Fruit fly (Drosophila melanogaster) whole organism, embryonic: ENCODE data around the gene mxc.

Experiments used
- Atf-2 ChIP-seq: fragments of 200-800 bp; sonication (Bioruptor generic); optimal IDR thresholded peaks from 2 replicates; lab custom pipeline; 2016; ENCODE audit warnings: missing biosample characterization, missing genetic modification characterization
- Atf6 ChIP-seq: fragments of 200-800 bp; sonication (Bioruptor generic); IDR thresholded peaks from 2 replicates; pipeline ENCODE4 v1.3.6; 2022; ENCODE audit warnings: missing biosample characterization, missing genetic modification characterization
- B-H2 ChIP-seq: fragments of 200-800 bp; sonication (Bioruptor generic); optimal IDR thresholded peaks from 2 replicates; lab custom pipeline; 2018; ENCODE audit warnings: missing biosample characterization, mild to moderate bottlenecking, missing genetic modification characterization
- CG12071 ChIP-seq: fragments of 200-800 bp; sonication (Bioruptor generic); optimal IDR thresholded peaks from 3 replicates; lab custom pipeline; 2018; ENCODE audit warnings: missing biosample characterization, mild to moderate bottlenecking, missing genetic modification characterization
- CG12299 ChIP-seq: fragments of 200-800 bp; sonication (Bioruptor generic); optimal IDR thresholded peaks from 2 replicates; lab custom pipeline; 2018; ENCODE audit warnings: missing biosample characterization, mild to moderate bottlenecking, missing genetic modification characterization
- CG12659 ChIP-seq: fragments of 200-800 bp; sonication (Bioruptor generic); optimal IDR thresholded peaks from 3 replicates; lab custom pipeline; 2017; ENCODE audit warnings: mild to moderate bottlenecking, missing biosample characterization, missing genetic modification reagents, missing genetic modification characterization
- CG13624 ChIP-seq: fragments of 200-800 bp; sonication (Bioruptor generic); optimal IDR thresholded peaks from 2 replicates; lab custom pipeline; 2016; ENCODE audit warnings: missing biosample characterization, missing genetic modification characterization
- CG13894 ChIP-seq: fragments of 200-800 bp; sonication (Bioruptor generic); optimal IDR thresholded peaks from 3 replicates; lab custom pipeline; 2018; ENCODE audit warnings: missing biosample characterization, mild to moderate bottlenecking, missing genetic modification characterization, moderate library complexity
- CG15479 ChIP-seq: fragments of 200-800 bp; sonication (Bioruptor generic); optimal IDR thresholded peaks from 3 replicates; lab custom pipeline; 2019; ENCODE audit warnings: missing biosample characterization, mild to moderate bottlenecking, missing genetic modification characterization, moderate library complexity
- CG1603 ChIP-seq: fragments of 200-800 bp; sonication (Bioruptor generic); optimal IDR thresholded peaks from 2 replicates; lab custom pipeline; 2019; ENCODE audit warnings: missing biosample characterization, mild to moderate bottlenecking, missing genetic modification characterization, moderate library complexity
- CG18619 ChIP-seq: fragments of 200-800 bp; sonication (Bioruptor generic); optimal IDR thresholded peaks from 3 replicates; lab custom pipeline; 2017; ENCODE audit warnings: missing biosample characterization, mild to moderate bottlenecking, missing genetic modification characterization
- CG2875 ChIP-seq: fragments of 200-800 bp; sonication (Bioruptor generic); optimal IDR thresholded peaks from 2 replicates; lab custom pipeline; 2017; ENCODE audit warnings: missing biosample characterization, mild to moderate bottlenecking, missing genetic modification characterization, missing genetic modification reagents
- CG30020 ChIP-seq: fragments of 200-800 bp; optimal IDR thresholded peaks from 2 replicates; lab custom pipeline; 2019; ENCODE audit warnings: missing biosample characterization, mild to moderate bottlenecking, missing genetic modification characterization, moderate library complexity
- CG4360 ChIP-seq: fragments of 200-800 bp; sonication (Bioruptor generic); IDR thresholded peaks from 2 replicates; pipeline ENCODE4 v1.3.6; 2022; ENCODE audit warnings: missing biosample characterization, missing genetic modification characterization
- CG4707 ChIP-seq: fragments of 200-800 bp; sonication (Bioruptor generic); optimal IDR thresholded peaks from 2 replicates; lab custom pipeline; 2018; ENCODE audit warnings: missing biosample characterization, mild to moderate bottlenecking, missing genetic modification characterization, moderate library complexity
- CG4820 ChIP-seq: fragments of 200-800 bp; sonication (Bioruptor generic); optimal IDR thresholded peaks from 3 replicates; lab custom pipeline; 2016; ENCODE audit warnings: missing biosample characterization, missing genetic modification characterization
- CG4854 ChIP-seq: fragments of 200-800 bp; sonication (Bioruptor generic); optimal IDR thresholded peaks from 2 replicates; lab custom pipeline; 2016; ENCODE audit warnings: missing biosample characterization, missing genetic modification characterization, inconsistent platforms
- CG6175 ChIP-seq: fragments of 200-800 bp; sonication (Bioruptor generic); IDR thresholded peaks from 3 replicates; pipeline ENCODE4 v1.3.6; 2022; ENCODE audit warnings: missing biosample characterization, missing genetic modification characterization
- CG7357 ChIP-seq: fragments of 200-800 bp; sonication (Bioruptor generic); IDR thresholded peaks from 3 replicates; pipeline ENCODE4 v1.3.6; 2022; ENCODE audit warnings: missing biosample characterization, missing genetic modification characterization
- CG7745 ChIP-seq: fragments of 200-800 bp; sonication (Bioruptor generic); optimal IDR thresholded peaks from 2 replicates; lab custom pipeline; 2018; ENCODE audit warnings: missing biosample characterization, mild to moderate bottlenecking, missing genetic modification characterization, moderate library complexity
- CG7928 ChIP-seq: fragments of 200-800 bp; sonication (Bioruptor generic); optimal IDR thresholded peaks from 2 replicates; lab custom pipeline; 2017; ENCODE audit warnings: missing biosample characterization, mild to moderate bottlenecking, missing genetic modification characterization
- CG9876 ChIP-seq: fragments of 200-800 bp; sonication (Bioruptor generic); optimal IDR thresholded peaks from 2 replicates; lab custom pipeline; 2016; ENCODE audit warnings: missing biosample characterization, missing genetic modification characterization
- E2f2 ChIP-seq: fragments of 200-800 bp; sonication (Bioruptor generic); IDR thresholded peaks from 2 replicates; pipeline ENCODE4 v1.3.6; 2022; ENCODE audit warnings: missing biosample characterization, missing genetic modification characterization
- Hmr ChIP-seq: fragments of 200-800 bp; sonication (Bioruptor generic); optimal IDR thresholded peaks from 3 replicates; lab custom pipeline; 2017; ENCODE audit warnings: mild to moderate bottlenecking, missing biosample characterization, missing genetic modification reagents, missing genetic modification characterization
- Med ChIP-seq: fragments of 200-800 bp; sonication (Bioruptor generic); peaks from one replicate; lab custom pipeline; 2016; ENCODE audit warnings: missing biosample characterization, missing genetic modification characterization, mild to moderate bottlenecking, inconsistent platforms, moderate library complexity
- NK7.1 ChIP-seq: fragments of 200-800 bp; sonication (Bioruptor generic); optimal IDR thresholded peaks from 3 replicates; lab custom pipeline; 2016; ENCODE audit warnings: missing biosample characterization, missing genetic modification characterization
- Oaz ChIP-seq: fragments of 200-800 bp; sonication (Bioruptor generic); IDR thresholded peaks from 2 replicates; pipeline ENCODE4 v1.3.6; 2022; ENCODE audit warnings: missing biosample characterization, missing genetic modification characterization
- PHDP ChIP-seq: fragments of 200-800 bp; sonication (Bioruptor generic); optimal IDR thresholded peaks from 3 replicates; lab custom pipeline; 2018; ENCODE audit warnings: missing biosample characterization, mild to moderate bottlenecking, missing genetic modification characterization, moderate library complexity
- Scr ChIP-seq: fragments of 200-800 bp; sonication (Bioruptor generic); IDR thresholded peaks from 2 replicates; pipeline ENCODE4 v1.3.6; 2022; ENCODE audit warnings: missing biosample characterization, missing genetic modification characterization; ENCODE audit not compliant: partially characterized antibody
- Spps ChIP-seq: fragments of 200-800 bp; sonication (Bioruptor generic); optimal IDR thresholded peaks from 2 replicates; lab custom pipeline; 2018; ENCODE audit warnings: missing biosample characterization, mild to moderate bottlenecking, missing genetic modification characterization
- Sry-δ ChIP-seq: fragments of 200-800 bp; sonication (Bioruptor generic); optimal IDR thresholded peaks from 2 replicates; lab custom pipeline; 2016; ENCODE audit warnings: missing biosample characterization, missing genetic modification characterization
- Usf ChIP-seq: fragments of 200-800 bp; sonication (Bioruptor generic); optimal IDR thresholded peaks from 2 replicates; lab custom pipeline; 2017; ENCODE audit warnings: missing genotype, missing biosample characterization, missing genetic modification characterization
- ap ChIP-seq: fragments of 200-800 bp; sonication (Bioruptor generic); IDR thresholded peaks from 2 replicates; pipeline ENCODE4 v1.3.6; 2022; ENCODE audit warnings: missing biosample characterization, missing genetic modification characterization
- br ChIP-seq: fragments of >200 bp; optimal IDR thresholded peaks from 2 replicates; lab custom pipeline; 2017
- cas ChIP-seq: fragments of 200-800 bp; sonication (Bioruptor generic); IDR thresholded peaks from 2 replicates; pipeline ENCODE4 v1.3.6; 2022; ENCODE audit warnings: missing biosample characterization, missing genetic modification characterization
- dysf ChIP-seq: fragments of 200-800 bp; sonication (Bioruptor generic); IDR thresholded peaks from 3 replicates; pipeline ENCODE4 v1.3.6; 2022; ENCODE audit warnings: missing biosample characterization, missing genetic modification characterization
- gem ChIP-seq: fragments of 200-800 bp; sonication (Bioruptor generic); optimal IDR thresholded peaks from 2 replicates; lab custom pipeline; 2019; ENCODE audit warnings: missing biosample characterization, mild to moderate bottlenecking, missing genetic modification characterization, moderate library complexity
- grau ChIP-seq: fragments of 200-800 bp; optimal IDR thresholded peaks from 3 replicates; lab custom pipeline; 2019; ENCODE audit warnings: missing biosample characterization, mild to moderate bottlenecking, missing genetic modification characterization, moderate library complexity
- grn ChIP-seq: fragments of 200-800 bp; sonication (Bioruptor generic); optimal IDR thresholded peaks from 3 replicates; lab custom pipeline; 2017; ENCODE audit warnings: missing biosample characterization, missing genetic modification characterization
- gro ChIP-seq: fragments of 200-800 bp; sonication (Bioruptor generic); optimal IDR thresholded peaks from 2 replicates; lab custom pipeline; 2016; ENCODE audit warnings: missing biosample characterization, missing genetic modification characterization
- h ChIP-seq: fragments of >200 bp; optimal IDR thresholded peaks from 2 replicates; lab custom pipeline; 2017
- her ChIP-seq: fragments of 200-800 bp; sonication (Bioruptor generic); optimal IDR thresholded peaks from 2 replicates; lab custom pipeline; 2016; ENCODE audit warnings: missing biosample characterization, missing genetic modification characterization
- hkb ChIP-seq, 2 experiments: fragments of 200-800 bp in 1 of 2; fragments of >200 bp in 1 of 2; sonication (Bioruptor generic) in 1 of 2; IDR thresholded peaks in 1 of 2; optimal IDR thresholded peaks in 1 of 2; 2 replicates each; pipeline versions ENCODE4 v1.3.6 to Lab custom; 2017 to 2022; ENCODE audit warnings: missing biosample characterization in 1 of 2, missing genetic modification characterization in 1 of 2
- org-1 ChIP-seq: fragments of 200-800 bp; sonication (Bioruptor generic); optimal IDR thresholded peaks from 2 replicates; lab custom pipeline; 2017; ENCODE audit warnings: missing biosample characterization, missing genetic modification characterization
- pb ChIP-seq: fragments of 200-800 bp; sonication (Bioruptor generic); optimal IDR thresholded peaks from 3 replicates; lab custom pipeline; 2016; ENCODE audit warnings: missing biosample characterization, missing genetic modification characterization
- psq ChIP-seq: fragments of 200-800 bp; sonication (Bioruptor generic); optimal IDR thresholded peaks from 2 replicates; lab custom pipeline; 2017; ENCODE audit warnings: missing biosample characterization, missing genetic modification characterization
- pum ChIP-seq: fragments of 200-800 bp; sonication (Bioruptor generic); optimal IDR thresholded peaks from 2 replicates; lab custom pipeline; 2016; ENCODE audit warnings: missing biosample characterization, missing genetic modification characterization
- rib ChIP-seq: fragments of 200-800 bp; sonication (Bioruptor generic); IDR thresholded peaks from 2 replicates; pipeline ENCODE4 v1.3.6; 2022; ENCODE audit warnings: missing biosample characterization, missing genetic modification characterization
- schlank ChIP-seq: fragments of 200-800 bp; sonication (Bioruptor generic); optimal IDR thresholded peaks from 2 replicates; lab custom pipeline; 2018; ENCODE audit warnings: missing biosample characterization, mild to moderate bottlenecking, missing genetic modification characterization
- toy ChIP-seq: fragments of 200-800 bp; sonication (Bioruptor generic); IDR thresholded peaks from 2 replicates; pipeline ENCODE4 v1.3.6; 2022; ENCODE audit warnings: missing biosample characterization, missing genetic modification characterization
- trh ChIP-seq: fragments of 200-800 bp; sonication (Bioruptor generic); optimal IDR thresholded peaks from 2 replicates; lab custom pipeline; 2016; ENCODE audit warnings: missing biosample characterization, missing genetic modification characterization
- unpg ChIP-seq: fragments of 200-800 bp; sonication (Bioruptor generic); optimal IDR thresholded peaks from 3 replicates; lab custom pipeline; 2018; ENCODE audit warnings: missing biosample characterization, mild to moderate bottlenecking, missing genetic modification characterization, moderate library complexity
- zf30C ChIP-seq: fragments of 200-800 bp; sonication (Bioruptor generic); optimal IDR thresholded peaks from 3 replicates; lab custom pipeline; 2018; ENCODE audit warnings: missing biosample characterization, mild to moderate bottlenecking, missing genetic modification characterization

Gene mxc

DNA sequence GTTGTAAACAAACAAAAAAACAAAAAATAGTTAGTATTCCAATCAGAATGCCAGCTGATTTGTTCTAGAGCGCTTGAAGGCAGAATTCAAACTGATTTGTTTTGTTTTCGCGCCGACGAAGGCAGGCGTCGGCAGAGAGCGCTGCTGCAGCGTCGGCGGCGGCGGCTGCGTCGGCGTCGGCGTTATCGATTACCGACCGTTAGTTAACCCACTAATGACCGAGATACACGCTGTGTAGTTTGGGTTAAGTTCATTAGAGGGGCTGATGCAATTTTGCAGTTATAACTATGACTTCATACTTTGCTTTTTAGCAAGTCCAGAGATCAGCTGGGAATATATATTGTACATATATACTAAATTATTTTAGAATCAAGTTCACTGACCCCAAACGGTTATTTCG, 20.1 kb downstream of the mxc start, which contains the start of gene t (continued):
- TF ChIP-seq Spps (tag; lab: Kevin White, UChicago) (no peak), CG7745 (no peak), grau (tag; lab: Kevin White, UChicago) (peak; percentile 23), PHDP (tag; lab: Kevin White, UChicago) (peak; percentile 5), grn (GFP tag; lab: Kevin White, UChicago) (no peak), CG4360 (GFP tag; lab: Robert Waterston, UW) (no peak), CG12299 (tag; lab: Kevin White, UChicago) (no peak), Atf6 (GFP tag; lab: Robert Waterston, UW) (no peak), CG30020 (tag; lab: Kevin White, UChicago) (no peak), h (lab: Kevin White, UChicago) (no peak), hkb (optimal IDR thresholded peaks at IDR 0.05; lab: Kevin White, UChicago) (no peak), hkb (GFP tag; IDR thresholded peaks at IDR 0.05; lab: Robert Waterston, UW) (0 out of 2 replicates have a peak, but pooled peaks have one; percentile 25), pb (GFP tag; lab: Kevin White, UChicago) (no peak), Scr (GFP tag; lab: Robert Waterston, UW) (peak; percentile 22; the same call in 1 of the 2 replicates), dysf (GFP tag; lab: Robert Waterston, UW) (no peak), CG4707 (no peak), CG6175 (no peak), trh (GFP tag; lab: Kevin White, UChicago) (no peak), schlank (tag; lab: Kevin White, UChicago) (no peak), org-1 (GFP tag; lab: Kevin White, UChicago) (no peak), B-H2 (GFP tag; lab: Kevin White, UChicago) (no peak), Oaz (GFP tag; lab: Robert Waterston, UW) (no peak), Atf-2 (GFP tag; lab: Kevin White, UChicago) (no peak), Sry-δ (GFP tag; lab: Kevin White, UChicago) (no peak), CG9876 (no peak), CG7928 (no peak), Med (peak; percentile 47), unpg (GFP tag; lab: Kevin White, UChicago) (peak; percentile 18), toy (GFP tag; lab: Robert Waterston, UW) (no peak), CG7357 (GFP tag; lab: Robert Waterston, UW) (no peak), CG12659 (GFP tag; lab: Kevin White, UChicago) (peak; percentile 21), psq (GFP tag; lab: Kevin White, UChicago) (no peak), CG12071 (no peak), her (no peak), Usf (GFP tag; lab: Kevin White, UChicago) (no peak), CG1603 (tag; lab: Kevin White, UChicago) (no peak), CG13624 (GFP tag; lab: Kevin White, UChicago) (no peak), CG18619 (GFP tag; lab: Kevin White, UChicago) (peak; percentile 0), CG4854 (GFP tag; lab: Kevin White, UChicago) (no peak), rib (no peak), CG4820 (no peak), NK7.1 (no peak), CG15479 (GFP tag; lab: Kevin White, UChicago) (no peak), cas (GFP tag; lab: Robert Waterston, UW) (no peak), CG2875 (GFP tag; lab: Kevin White, UChicago) (no peak), ap (GFP tag; lab: Robert Waterston, UW) (no peak), pum (GFP tag; lab: Kevin White, UChicago) (no peak), E2f2 (peak; percentile 20; the same call in 1 of the 2 replicates), gem (tag; lab: Kevin White, UChicago) (no peak), CG13894 (tag; lab: Kevin White, UChicago) (no peak), zf30C (GFP tag; lab: Kevin White, UChicago) (no peak), Hmr (peak; percentile 13), gro (no peak), br (lab: Kevin White, UChicago) (no peak)
